Worm (Caenorhabditis elegans): Measurements from ENCODE around the gene suds-3.

Gene suds-3

ce11 chrV:9980731-9981483 is 50.1 kb downstream of the suds-3 start, which contains the start of the genes ruvb-1 and tofu-1 (continued):
- TF ChIP-seq ceh-91 (GFP tag; IDR thresholded peaks at IDR 0.05) = 0 out of 2 replicates have a peak, but pooled peaks have one; percentile 21
- peak; percentile 94 for TF ChIP-seq C06A6.2 (GFP tag; conservative IDR thresholded peaks at IDR 0.05)
- TF ChIP-seq ZK185.1 (tag; optimal IDR thresholded peaks at IDR 0.05; ENCODE audit: poor library complexity, severe bottlenecking) = peak; percentile 58
- TF ChIP-seq bed-2 (GFP tag; IDR thresholded peaks at IDR 0.05) = 0 out of 2 replicates have a peak, but pooled peaks have one; percentile 56
- peak; percentile 58 for TF ChIP-seq ztf-26 (tag; optimal IDR thresholded peaks at IDR 0.05)
- TF ChIP-seq let-607 (tag; optimal IDR thresholded peaks at IDR 0.05) = peak in 1 of 2 experiments; percentile 34
- peak; percentile 14 for TF ChIP-seq tbp1 (GFP tag; optimal IDR thresholded peaks at IDR 0.05)
- TF ChIP-seq attf-3 (GFP tag; conservative IDR thresholded peaks at IDR 0.05) = peak; percentile 12; the same call in 1 of the 2 replicates
- peak; percentile 14 for TF ChIP-seq K12H6.12 (tag; optimal IDR thresholded peaks at IDR 0.05)
- TF ChIP-seq lsl-1 (GFP tag; optimal IDR thresholded peaks at IDR 0.05) = peak; percentile 63
